1 fruit fly cellular context compared by ENCODE assay signal in genomic region chrX:14218045-14218483, dm6.
TF ChIP-seq lines count a peak whose summit lies in the region.

No protein-coding gene starts in this region.

TF ChIP-seq in whole organism, embryonic, 481 proteins besides CTCF, POLR2A, EP300 and RAD21 (continued from another document and continues in another):
- TF ChIP-seq CG14667 (GFP tag; IDR thresholded peaks at IDR 0.05; lab: Robert Waterston, UW), result peak; percentile 81
- TF ChIP-seq dmrt11E (tag; optimal IDR thresholded peaks at IDR 0.05; lab: Kevin White, UChicago), result peak; percentile 87
- TF ChIP-seq GATAe (GFP tag; conservative IDR thresholded peaks at IDR 0.05; lab: Robert Waterston, UW), result no peak
- peak; percentile 84 for TF ChIP-seq D19A (tag; optimal IDR thresholded peaks at IDR 0.05; lab: Kevin White, UChicago)
- TF ChIP-seq CG5245 (GFP tag; optimal IDR thresholded peaks at IDR 0.05; lab: Kevin White, UChicago), result peak; percentile 79
- TF ChIP-seq sob (GFP tag; IDR thresholded peaks at IDR 0.05; lab: Robert Waterston, UW), result peak; percentile 88
- no peak for TF ChIP-seq aop (GFP tag; IDR thresholded peaks at IDR 0.05; lab: Robert Waterston, UW)
- peak; percentile 83 for TF ChIP-seq CG18619 (GFP tag; optimal IDR thresholded peaks at IDR 0.05; lab: Kevin White, UChicago)
- TF ChIP-seq Fer2 (tag; optimal IDR thresholded peaks at IDR 0.05; lab: Kevin White, UChicago), result peak; percentile 71
- TF ChIP-seq trem (tag; optimal IDR thresholded peaks at IDR 0.05; lab: Kevin White, UChicago), result peak; percentile 82
- peak; percentile 59 for TF ChIP-seq CG4328 (GFP tag; optimal IDR thresholded peaks at IDR 0.05; lab: Kevin White, UChicago)
- no peak for TF ChIP-seq unc-4 (GFP tag; IDR thresholded peaks at IDR 0.05; lab: Robert Waterston, UW; ENCODE audit: partially characterized antibody)
- peak; percentile 35 for TF ChIP-seq repo (GFP tag; optimal IDR thresholded peaks at IDR 0.05; lab: Kevin White, UChicago)
- 0 out of 2 replicates have a peak, but pooled peaks have one; percentile 42 for TF ChIP-seq dan (GFP tag; IDR thresholded peaks at IDR 0.05; lab: Robert Waterston, UW)
- TF ChIP-seq lbe (GFP tag; optimal IDR thresholded peaks at IDR 0.05; lab: Kevin White, UChicago), result peak; percentile 95
- no peak for TF ChIP-seq CG17186 (GFP tag; optimal IDR thresholded peaks at IDR 0.05; lab: Kevin White, UChicago)
- TF ChIP-seq CG12942 (GFP tag; optimal IDR thresholded peaks at IDR 0.05; lab: Kevin White, UChicago), result peak; percentile 72
- TF ChIP-seq CG33557 (GFP tag; optimal IDR thresholded peaks at IDR 0.05; lab: Kevin White, UChicago), result peak; percentile 72
- TF ChIP-seq ranshi (GFP tag; IDR thresholded peaks at IDR 0.05; lab: Robert Waterston, UW), result peak; percentile 91
- TF ChIP-seq Lhr (GFP tag; optimal IDR thresholded peaks at IDR 0.05; lab: Kevin White, UChicago), result peak; percentile 69
- TF ChIP-seq gro (GFP tag; optimal IDR thresholded peaks at IDR 0.05; lab: Kevin White, UChicago), result no peak
- peak; percentile 57 for TF ChIP-seq CG4854 (GFP tag; optimal IDR thresholded peaks at IDR 0.05; lab: Kevin White, UChicago)
- TF ChIP-seq ERR (GFP tag; optimal IDR thresholded peaks at IDR 0.05; lab: Kevin White, UChicago), result no peak
- peak; percentile 81 for TF ChIP-seq CG9215 (GFP tag; IDR thresholded peaks at IDR 0.05; lab: Robert Waterston, UW)
- peak in 1 of 3 experiments; percentile 8 for TF ChIP-seq Stat92E (GFP tag; optimal IDR thresholded peaks at IDR 0.05; lab: Kevin White, UChicago)
- peak; percentile 63 for TF ChIP-seq bab2 (GFP tag; optimal IDR thresholded peaks at IDR 0.05; lab: Kevin White, UChicago)
- TF ChIP-seq Hr51 (GFP tag; optimal IDR thresholded peaks at IDR 0.05; lab: Kevin White, UChicago), result peak; percentile 72 to 94
- peak; percentile 51 for TF ChIP-seq CG30020 (tag; optimal IDR thresholded peaks at IDR 0.05; lab: Kevin White, UChicago)
- TF ChIP-seq CG17612 (GFP tag; IDR thresholded peaks at IDR 0.05; lab: Robert Waterston, UW), result peak; percentile 70
- peak; percentile 90 for TF ChIP-seq so (GFP tag; IDR thresholded peaks at IDR 0.05; lab: Robert Waterston, UW)
- TF ChIP-seq CG1647 (GFP tag; optimal IDR thresholded peaks at IDR 0.05; lab: Kevin White, UChicago), result peak; percentile 61
- TF ChIP-seq CG2889 (GFP tag; IDR thresholded peaks at IDR 0.05; lab: Robert Waterston, UW), result peak; percentile 80
- TF ChIP-seq Lim3 (GFP tag; IDR thresholded peaks at IDR 0.05; lab: Robert Waterston, UW), result no peak
- TF ChIP-seq Atf-2 (GFP tag; optimal IDR thresholded peaks at IDR 0.05; lab: Kevin White, UChicago), result peak; percentile 52
- peak; percentile 79 for TF ChIP-seq kay (GFP tag; optimal IDR thresholded peaks at IDR 0.05; lab: Kevin White, UChicago)
- no peak for TF ChIP-seq pfk (GFP tag; optimal IDR thresholded peaks at IDR 0.05; lab: Kevin White, UChicago)
- peak; percentile 81 for TF ChIP-seq CG31224 (GFP tag; IDR thresholded peaks at IDR 0.05; lab: Robert Waterston, UW)
- peak; percentile 53 for TF ChIP-seq CG5180 (GFP tag; optimal IDR thresholded peaks at IDR 0.05; lab: Kevin White, UChicago)
- peak; percentile 66 for TF ChIP-seq ap (GFP tag; IDR thresholded peaks at IDR 0.05; lab: Robert Waterston, UW)
- no peak for TF ChIP-seq CkIIα-i1 (GFP tag; IDR thresholded peaks at IDR 0.05; lab: Robert Waterston, UW)
- peak; percentile 86 for TF ChIP-seq salm (tag; optimal IDR thresholded peaks at IDR 0.05; lab: Kevin White, UChicago)
- TF ChIP-seq disco-r (GFP tag; optimal IDR thresholded peaks at IDR 0.05; lab: Kevin White, UChicago), result peak; percentile 39
- TF ChIP-seq bcd (GFP tag; optimal IDR thresholded peaks at IDR 0.05; lab: Kevin White, UChicago), result peak; percentile 87
- peak; percentile 91 for TF ChIP-seq CG12391 (tag; optimal IDR thresholded peaks at IDR 0.05; lab: Kevin White, UChicago)
- TF ChIP-seq CG14710 (tag; optimal IDR thresholded peaks at IDR 0.05; lab: Kevin White, UChicago), result peak; percentile 87
- peak; percentile 75 for TF ChIP-seq CG15696 (tag; optimal IDR thresholded peaks at IDR 0.05; lab: Kevin White, UChicago)
- TF ChIP-seq CG32767 (GFP tag; IDR thresholded peaks at IDR 0.05; lab: Robert Waterston, UW), result peak; percentile 88
- peak; percentile 75 for TF ChIP-seq nerfin-1 (tag; optimal IDR thresholded peaks at IDR 0.05; lab: Kevin White, UChicago)
- TF ChIP-seq CG10431 (GFP tag; optimal IDR thresholded peaks at IDR 0.05; lab: Kevin White, UChicago), result no peak
- TF ChIP-seq CG12769 (tag; optimal IDR thresholded peaks at IDR 0.05; lab: Kevin White, UChicago), result peak; percentile 40
- TF ChIP-seq Ada2b (GFP tag; IDR thresholded peaks at IDR 0.05; lab: Robert Waterston, UW), result peak; percentile 93
- TF ChIP-seq CG9932 (GFP tag; IDR thresholded peaks at IDR 0.05; lab: Robert Waterston, UW), result peak; percentile 85
- TF ChIP-seq Bteb2 (GFP tag; optimal IDR thresholded peaks at IDR 0.05; lab: Kevin White, UChicago), result peak; percentile 82
- TF ChIP-seq Opbp (GFP tag; IDR thresholded peaks at IDR 0.05; lab: Robert Waterston, UW; ENCODE audit: partially characterized antibody), result no peak
- peak; percentile 6 for TF ChIP-seq stwl (tag; optimal IDR thresholded peaks at IDR 0.05; lab: Kevin White, UChicago)
- TF ChIP-seq CG7839 (tag; optimal IDR thresholded peaks at IDR 0.05; lab: Kevin White, UChicago), result peak; percentile 92
- peak; percentile 72 for TF ChIP-seq Nf-YB (GFP tag; optimal IDR thresholded peaks at IDR 0.05; lab: Kevin White, UChicago)
- no peak for TF ChIP-seq tll (GFP tag; optimal IDR thresholded peaks at IDR 0.05; lab: Kevin White, UChicago)
- TF ChIP-seq bbx (GFP tag; IDR thresholded peaks at IDR 0.05; lab: Robert Waterston, UW; ENCODE audit: partially characterized antibody), result no peak
- peak; percentile 27 for TF ChIP-seq CG12236 (GFP tag; optimal IDR thresholded peaks at IDR 0.05; lab: Kevin White, UChicago)
- no peak for TF ChIP-seq dm (GFP tag; optimal IDR thresholded peaks at IDR 0.05; lab: Kevin White, UChicago)
- TF ChIP-seq phol (tag; optimal IDR thresholded peaks at IDR 0.05; lab: Kevin White, UChicago), result peak; percentile 91
- TF ChIP-seq CG9437 (GFP tag; optimal IDR thresholded peaks at IDR 0.05; lab: Kevin White, UChicago), result peak; percentile 75
- peak; percentile 96 for TF ChIP-seq nom (GFP tag; optimal IDR thresholded peaks at IDR 0.05; lab: Kevin White, UChicago)
- TF ChIP-seq sisA (GFP tag; IDR thresholded peaks at IDR 0.05; lab: Robert Waterston, UW), result peak; percentile 87
- peak; percentile 40 for TF ChIP-seq CG2116 (GFP tag; optimal IDR thresholded peaks at IDR 0.05; lab: Kevin White, UChicago)
- TF ChIP-seq Fer3 (tag; optimal IDR thresholded peaks at IDR 0.05; lab: Kevin White, UChicago), result peak; percentile 89
- peak; percentile 55 for TF ChIP-seq CG8281 (tag; optimal IDR thresholded peaks at IDR 0.05; lab: Kevin White, UChicago)
- TF ChIP-seq pita (GFP tag; optimal IDR thresholded peaks at IDR 0.05; lab: Kevin White, UChicago), result no peak
- peak; percentile 44 for TF ChIP-seq tup (GFP tag; optimal IDR thresholded peaks at IDR 0.05; lab: Kevin White, UChicago)
- TF ChIP-seq Deaf1 (tag; optimal IDR thresholded peaks at IDR 0.05; lab: Kevin White, UChicago), result peak; percentile 67
- TF ChIP-seq al (GFP tag; IDR thresholded peaks at IDR 0.05; lab: Robert Waterston, UW), result peak; percentile 84
- peak; percentile 36 for TF ChIP-seq CG9876 (GFP tag; optimal IDR thresholded peaks at IDR 0.05; lab: Kevin White, UChicago)
- peak; percentile 83 for TF ChIP-seq CG6813 (GFP tag; optimal IDR thresholded peaks at IDR 0.05; lab: Kevin White, UChicago)
- peak; percentile 81 for TF ChIP-seq fd3F (GFP tag; optimal IDR thresholded peaks at IDR 0.05; lab: Kevin White, UChicago)
- peak; percentile 45 for TF ChIP-seq pho (GFP tag; optimal IDR thresholded peaks at IDR 0.05; lab: Kevin White, UChicago)
- peak; percentile 89 for TF ChIP-seq gsb-n (tag; optimal IDR thresholded peaks at IDR 0.05; lab: Kevin White, UChicago)
- peak; percentile 93 for TF ChIP-seq CG11504 (tag; optimal IDR thresholded peaks at IDR 0.05; lab: Kevin White, UChicago)
- TF ChIP-seq eve (GFP tag; optimal IDR thresholded peaks at IDR 0.05; lab: Kevin White, UChicago), result no peak
- TF ChIP-seq Dref (GFP tag; IDR thresholded peaks at IDR 0.05; lab: Robert Waterston, UW), result no peak
- TF ChIP-seq pnt (GFP tag; optimal IDR thresholded peaks at IDR 0.05; lab: Kevin White, UChicago), result peak; percentile 73
- TF ChIP-seq Aef1 (GFP tag; IDR thresholded peaks at IDR 0.05; lab: Robert Waterston, UW), result peak; percentile 84
- TF ChIP-seq CG31441 (GFP tag; IDR thresholded peaks at IDR 0.05; lab: Robert Waterston, UW), result peak; percentile 96
- TF ChIP-seq CG15011 (GFP tag; optimal IDR thresholded peaks at IDR 0.05; lab: Kevin White, UChicago), result peak; percentile 80
- no peak for TF ChIP-seq Dip2 (GFP tag; IDR thresholded peaks at IDR 0.05; lab: Robert Waterston, UW)
- peak; percentile 58 for TF ChIP-seq CG8944 (GFP tag; optimal IDR thresholded peaks at IDR 0.05; lab: Kevin White, UChicago)
- no peak for TF ChIP-seq Hey (tag; optimal IDR thresholded peaks at IDR 0.05; lab: Kevin White, UChicago)
- TF ChIP-seq CG4424 (GFP tag; optimal IDR thresholded peaks at IDR 0.05; lab: Kevin White, UChicago), result peak; percentile 91
- peak; percentile 79 for TF ChIP-seq CG14050 (GFP tag; IDR thresholded peaks at IDR 0.05; lab: Robert Waterston, UW)
- TF ChIP-seq pzg (GFP tag; optimal IDR thresholded peaks at IDR 0.05; lab: Kevin White, UChicago), result no peak
- peak; percentile 89 for TF ChIP-seq Atf6 (GFP tag; IDR thresholded peaks at IDR 0.05; lab: Robert Waterston, UW)
- no peak for TF ChIP-seq vnd (GFP tag; IDR thresholded peaks at IDR 0.05; lab: Robert Waterston, UW; ENCODE audit: partially characterized antibody)
- TF ChIP-seq Adf1 (GFP tag; IDR thresholded peaks at IDR 0.05; lab: Robert Waterston, UW), result peak; percentile 68
- TF ChIP-seq CG11085 (GFP tag; IDR thresholded peaks at IDR 0.05; lab: Robert Waterston, UW), result peak; percentile 81
- TF ChIP-seq CG8765 (GFP tag; IDR thresholded peaks at IDR 0.05; lab: Robert Waterston, UW), result peak; percentile 62
- TF ChIP-seq CG6254 (GFP tag; optimal IDR thresholded peaks at IDR 0.05; lab: Kevin White, UChicago), result peak; percentile 82
- no peak for TF ChIP-seq knrl (GFP tag; IDR thresholded peaks at IDR 0.05; lab: Robert Waterston, UW; ENCODE audit: partially characterized antibody)
- TF ChIP-seq CG31365 (tag; optimal IDR thresholded peaks at IDR 0.05; lab: Kevin White, UChicago), result peak; percentile 32
- TF ChIP-seq lilli (GFP tag; optimal IDR thresholded peaks at IDR 0.05; lab: Kevin White, UChicago), result peak; percentile 83
- no peak for TF ChIP-seq CG10543 (GFP tag; optimal IDR thresholded peaks at IDR 0.05; lab: Kevin White, UChicago)
- TF ChIP-seq CG11723 (GFP tag; optimal IDR thresholded peaks at IDR 0.05; lab: Kevin White, UChicago), result peak; percentile 76
- TF ChIP-seq CG11398 (GFP tag; optimal IDR thresholded peaks at IDR 0.05; lab: Kevin White, UChicago), result no peak
- TF ChIP-seq CG3726 (GFP tag; IDR thresholded peaks at IDR 0.05; lab: Robert Waterston, UW), result peak; percentile 77; the same call in 2 of the 3 replicates
- TF ChIP-seq Nf-YC (tag; optimal IDR thresholded peaks at IDR 0.05; lab: Kevin White, UChicago), result peak; percentile 61
- TF ChIP-seq CG9727 (GFP tag; optimal IDR thresholded peaks at IDR 0.05; lab: Kevin White, UChicago), result peak; percentile 91
- TF ChIP-seq CG15514 (GFP tag; optimal IDR thresholded peaks at IDR 0.05; lab: Kevin White, UChicago), result peak; percentile 75
- no peak for TF ChIP-seq tna (GFP tag; IDR thresholded peaks at IDR 0.05; lab: Robert Waterston, UW; ENCODE audit: partially characterized antibody)
- no peak for TF ChIP-seq lov (optimal IDR thresholded peaks at IDR 0.05; lab: Kevin White, UChicago)
- TF ChIP-seq lov (GFP tag; IDR thresholded peaks at IDR 0.05; lab: Robert Waterston, UW), result 0 out of 3 replicates have a peak, but pooled peaks have one; percentile 59
- peak; percentile 28 for TF ChIP-seq Mad (GFP tag; optimal IDR thresholded peaks at IDR 0.05; lab: Kevin White, UChicago)
- peak; percentile 48 for TF ChIP-seq fu2 (GFP tag; optimal IDR thresholded peaks at IDR 0.05; lab: Kevin White, UChicago)
- no peak for TF ChIP-seq CG2129 (GFP tag; IDR thresholded peaks at IDR 0.05; lab: Robert Waterston, UW; ENCODE audit: partially characterized antibody)
- peak; percentile 81 for TF ChIP-seq CG13775 (GFP tag; optimal IDR thresholded peaks at IDR 0.05; lab: Kevin White, UChicago)
- peak; percentile 87 for TF ChIP-seq Meics (GFP tag; optimal IDR thresholded peaks at IDR 0.05; lab: Kevin White, UChicago)
- peak; percentile 73 for TF ChIP-seq CG18764 (GFP tag; optimal IDR thresholded peaks at IDR 0.05; lab: Kevin White, UChicago)
- TF ChIP-seq cwo (GFP tag; optimal IDR thresholded peaks at IDR 0.05; lab: Kevin White, UChicago), result peak; percentile 86
- peak; percentile 0 for TF ChIP-seq B-H2 (GFP tag; optimal IDR thresholded peaks at IDR 0.05; lab: Kevin White, UChicago)
- peak; percentile 91 for TF ChIP-seq CG30403 (GFP tag; optimal IDR thresholded peaks at IDR 0.05; lab: Kevin White, UChicago)
- peak; percentile 40 for TF ChIP-seq CG8089 (GFP tag; optimal IDR thresholded peaks at IDR 0.05; lab: Kevin White, UChicago)
- peak; percentile 69 for TF ChIP-seq pum (GFP tag; optimal IDR thresholded peaks at IDR 0.05; lab: Kevin White, UChicago)
- TF ChIP-seq CG14965 (GFP tag; optimal IDR thresholded peaks at IDR 0.05; lab: Kevin White, UChicago; ENCODE audit: borderline replicate concordance), result no peak
- peak; percentile 92 for TF ChIP-seq Xrp1 (GFP tag; IDR thresholded peaks at IDR 0.05; lab: Robert Waterston, UW)
- peak; percentile 72; the same call in 2 of the 3 replicates for TF ChIP-seq CG7357 (GFP tag; IDR thresholded peaks at IDR 0.05; lab: Robert Waterston, UW)
- peak; percentile 51 for TF ChIP-seq Jarid2 (GFP tag; optimal IDR thresholded peaks at IDR 0.05; lab: Kevin White, UChicago)
- peak; percentile 88 for TF ChIP-seq CG3281 (GFP tag; optimal IDR thresholded peaks at IDR 0.05; lab: Kevin White, UChicago)
- no peak for TF ChIP-seq CG9797 (GFP tag; optimal IDR thresholded peaks at IDR 0.05; lab: Kevin White, UChicago)
- peak; percentile 49 for TF ChIP-seq CG1792 (GFP tag; optimal IDR thresholded peaks at IDR 0.05; lab: Kevin White, UChicago)
- TF ChIP-seq PHDP (tag; optimal IDR thresholded peaks at IDR 0.05; lab: Kevin White, UChicago), result peak; percentile 93
- TF ChIP-seq CG17912 (GFP tag; optimal IDR thresholded peaks at IDR 0.05; lab: Kevin White, UChicago), result no peak
- TF ChIP-seq Pdp1 (GFP tag; optimal IDR thresholded peaks at IDR 0.05; lab: Kevin White, UChicago), result peak; percentile 74 to 77
- no peak for TF ChIP-seq hb (GFP tag; IDR thresholded peaks at IDR 0.05; lab: Robert Waterston, UW; ENCODE audit: partially characterized antibody)
- TF ChIP-seq dmrt99B (tag; optimal IDR thresholded peaks at IDR 0.05; lab: Kevin White, UChicago), result peak; percentile 92
